Worm (Caenorhabditis elegans) whole organism, young adult: ENCODE results near the gene fubl-2.

Source experiments
- B0336.3 ChIP-seq: fragments of 200-800 bp; sonication (Bioruptor generic); IDR thresholded peaks from 2 replicates; pipeline ENCODE4 v1.3.6; 2022; ENCODE audit warnings: missing genetic modification characterization, missing compliant biosample characterization
- C17E4.6 ChIP-seq: fragments of 200-800 bp; sonication (Bioruptor generic); IDR thresholded peaks from 2 replicates; pipeline ENCODE4 v1.3.6; 2022; ENCODE audit warnings: missing genetic modification reagents, missing genetic modification characterization, missing compliant biosample characterization
- D2030.7 ChIP-seq: fragments of 200-800 bp; sonication (Bioruptor generic); IDR thresholded peaks from 2 replicates; pipeline ENCODE4 v1.3.6; 2022; ENCODE audit warnings: missing genetic modification reagents, missing genetic modification characterization, missing compliant biosample characterization
- F23B12.7 ChIP-seq: sonication (generic microtip); optimal IDR thresholded peaks from 2 replicates; lab custom pipeline; 2017; ENCODE audit warnings: missing genetic modification characterization, mild to moderate bottlenecking, missing compliant biosample characterization, antibody characterized with exemption, moderate library complexity; ENCODE audit not compliant: insufficient read depth
- F33H1.4 ChIP-seq: fragments of 200-800 bp; sonication (Bioruptor generic); IDR thresholded peaks from 2 replicates; pipeline ENCODE4 v1.3.6; 2022; ENCODE audit warnings: missing genetic modification reagents, missing genetic modification characterization, missing compliant biosample characterization
- F37B4.10 ChIP-seq: fragments of 200-800 bp; sonication (Bioruptor generic); IDR thresholded peaks from 2 replicates; pipeline ENCODE4 v1.3.6; 2022; ENCODE audit warnings: missing genetic modification characterization, missing compliant biosample characterization
- F57A8.1 ChIP-seq: fragments of 200-800 bp; sonication (Bioruptor generic); optimal IDR thresholded peaks from 2 replicates; lab custom pipeline; 2018; ENCODE audit warnings: mild to moderate bottlenecking, missing genetic modification characterization, moderate library complexity, missing compliant biosample characterization
- Y56A3A.18 ChIP-seq: fragments of 200-800 bp; sonication (Bioruptor generic); IDR thresholded peaks from 2 replicates; pipeline ENCODE4 v1.3.6; 2022; ENCODE audit warnings: missing genetic modification reagents, missing genetic modification characterization, missing compliant biosample characterization
- ZK185.1 ChIP-seq: sonication (generic microtip); optimal IDR thresholded peaks from 2 replicates; lab custom pipeline; 2016; ENCODE audit warnings: mild to moderate bottlenecking, missing genetic modification characterization, missing compliant biosample characterization; ENCODE audit not compliant: poor library complexity, severe bottlenecking
- aptf-2 ChIP-seq: fragments of 200-800 bp; sonication (Bioruptor generic); conservative IDR thresholded peaks from 2 replicates; pipeline ENCODE4 v1.3.6; 2022; ENCODE audit warnings: missing genetic modification reagents, missing genetic modification characterization, missing compliant biosample characterization
- attf-3 ChIP-seq: fragments of 200-800 bp; sonication (Bioruptor generic); conservative IDR thresholded peaks from 2 replicates; pipeline ENCODE4 v1.3.6; 2022; ENCODE audit warnings: missing genetic modification reagents, missing genetic modification characterization, missing compliant biosample characterization
- attf-5 ChIP-seq: fragments of 200-800 bp; sonication (Bioruptor generic); optimal IDR thresholded peaks from 2 replicates; lab custom pipeline; 2018; ENCODE audit warnings: mild to moderate bottlenecking, missing genetic modification characterization, missing compliant biosample characterization
- bed-1 ChIP-seq: fragments of 200-800 bp; sonication (Bioruptor generic); IDR thresholded peaks from 2 replicates; pipeline ENCODE4 v1.3.6; 2022; ENCODE audit warnings: missing genetic modification reagents, missing genetic modification characterization, missing compliant biosample characterization
- ceh-100 ChIP-seq: fragments of 200-800 bp; sonication (Bioruptor generic); IDR thresholded peaks from 2 replicates; pipeline ENCODE4 v1.3.6; 2022; ENCODE audit warnings: missing genetic modification reagents, missing genetic modification characterization, missing compliant biosample characterization
- ceh-91 ChIP-seq: fragments of 200-800 bp; sonication (Bioruptor generic); IDR thresholded peaks from 2 replicates; pipeline ENCODE4 v1.3.6; 2022; ENCODE audit warnings: missing genetic modification reagents, missing genetic modification characterization, missing compliant biosample characterization
- die-1 ChIP-seq: sonication (generic microtip); optimal IDR thresholded peaks from 2 replicates; lab custom pipeline; 2016; ENCODE audit warnings: missing genotype, mild to moderate bottlenecking, missing genetic modification characterization, missing compliant biosample characterization
- dpff-1 ChIP-seq: sonication (generic microtip); optimal IDR thresholded peaks from 2 replicates; lab custom pipeline; 2017; ENCODE audit warnings: mild to moderate bottlenecking, missing genetic modification characterization, missing compliant biosample characterization
- ekl-4 ChIP-seq: fragments of 200-800 bp; sonication (Bioruptor generic); IDR thresholded peaks from 2 replicates; pipeline ENCODE4 v1.3.6; 2022; ENCODE audit warnings: missing genetic modification reagents, missing genetic modification characterization, missing compliant biosample characterization
- him-1 ChIP-seq: sonication (generic microtip); optimal IDR thresholded peaks from 2 replicates; lab custom pipeline; 2016; ENCODE audit warnings: missing genotype, missing genetic modification reagents, missing genetic modification characterization, missing compliant biosample characterization
- let-607 ChIP-seq, 2 experiments: fragments of 200-800 bp in 1 of 2; sonication (Bioruptor generic) in 1 of 2; sonication (generic microtip) in 1 of 2; optimal IDR thresholded peaks; 2 replicates each; lab custom pipeline; 2016 to 2018; ENCODE audit warnings: mild to moderate bottlenecking in 2 of 2, missing compliant biosample characterization in 2 of 2, missing genetic modification characterization in 2 of 2, moderate library complexity in 2 of 2, missing genotype in 1 of 2
- lsl-1 ChIP-seq: fragments of 200-800 bp; sonication (Bioruptor generic); optimal IDR thresholded peaks from 2 replicates; lab custom pipeline; 2018; ENCODE audit warnings: mild to moderate bottlenecking, missing genetic modification characterization, moderate library complexity, missing compliant biosample characterization
- lsy-27 ChIP-seq: sonication (generic microtip); optimal IDR thresholded peaks from 2 replicates; lab custom pipeline; 2017; ENCODE audit warnings: missing genetic modification characterization, mild to moderate bottlenecking, missing compliant biosample characterization, antibody characterized with exemption, missing genotype, borderline replicate concordance; ENCODE audit not compliant: insufficient read depth
- madf-10 ChIP-seq: sonication (generic microtip); optimal IDR thresholded peaks from 2 replicates; lab custom pipeline; 2016; ENCODE audit warnings: mild to moderate bottlenecking, missing genetic modification characterization, missing compliant biosample characterization
- madf-6 ChIP-seq: fragments of 200-800 bp; sonication (Bioruptor generic); IDR thresholded peaks from 2 replicates; pipeline ENCODE4 v1.3.6; 2022; ENCODE audit warnings: missing genetic modification reagents, missing genetic modification characterization, missing compliant biosample characterization
- nhr-27 ChIP-seq: fragments of 200-800 bp; sonication (Bioruptor generic); optimal IDR thresholded peaks from 2 replicates; lab custom pipeline; 2018; ENCODE audit warnings: mild to moderate bottlenecking, missing genetic modification characterization, moderate library complexity, missing compliant biosample characterization
- pbrm-1 ChIP-seq: fragments of 200-800 bp; sonication (Bioruptor generic); IDR thresholded peaks from 2 replicates; pipeline ENCODE4 v1.3.6; 2022; ENCODE audit warnings: missing genetic modification reagents, missing genetic modification characterization, missing compliant biosample characterization
- rcor-1 ChIP-seq: fragments of 200-800 bp; sonication (Bioruptor generic); IDR thresholded peaks from 2 replicates; pipeline ENCODE4 v1.3.6; 2022; ENCODE audit warnings: missing genetic modification reagents, missing genetic modification characterization, missing compliant biosample characterization
- rec-8 ChIP-seq, 2 experiments: sonication (generic microtip); optimal IDR thresholded peaks; 2 replicates each; lab custom pipeline; 2016; ENCODE audit warnings: mild to moderate bottlenecking in 2 of 2, missing genetic modification characterization in 2 of 2, missing genetic modification reagents in 2 of 2, missing genotype in 2 of 2, missing biosample characterization in 1 of 2, missing compliant biosample characterization in 1 of 2, moderate library complexity in 1 of 2
- snpc-1.1 ChIP-seq: sonication (generic microtip); optimal IDR thresholded peaks from 2 replicates; lab custom pipeline; 2017; ENCODE audit warnings: missing genetic modification characterization, mild to moderate bottlenecking, missing compliant biosample characterization, antibody characterized with exemption, moderate library complexity, missing genotype, missing genetic modification reagents; ENCODE audit not compliant: insufficient read depth
- snpc-3.4 ChIP-seq: sonication (generic microtip); optimal IDR thresholded peaks from 2 replicates; lab custom pipeline; 2017; ENCODE audit warnings: missing genetic modification characterization, mild to moderate bottlenecking, missing compliant biosample characterization, antibody characterized with exemption, moderate library complexity, missing genotype, missing genetic modification reagents
- snpc-4 ChIP-seq, 5 experiments: fragments of 150-350 bp in 1 of 5; sonication (generic microtip) in 4 of 5; optimal IDR thresholded peaks; 2 replicates each; lab custom pipeline; 2014 to 2018; ENCODE audit warnings: missing genetic modification characterization in 5 of 5, missing biosample characterization in 3 of 5, antibody characterized with exemption in 2 of 5, mild to moderate bottlenecking in 2 of 5, missing compliant biosample characterization in 2 of 5, missing genotype in 2 of 5, moderate library complexity in 2 of 5, missing genetic modification reagents in 1 of 5
- tlf-1 ChIP-seq: fragments of 200-800 bp; sonication (Bioruptor generic); optimal IDR thresholded peaks from 2 replicates; lab custom pipeline; 2018; ENCODE audit warnings: mild to moderate bottlenecking, missing genetic modification characterization, missing compliant biosample characterization
- unc-130 ChIP-seq: sonication (generic microtip); optimal IDR thresholded peaks from 2 replicates; lab custom pipeline; 2016; ENCODE audit warnings: missing genetic modification reagents, missing genetic modification characterization, missing compliant biosample characterization
- ztf-26 ChIP-seq: sonication (generic microtip); optimal IDR thresholded peaks from 2 replicates; lab custom pipeline; 2017; ENCODE audit warnings: missing genetic modification characterization, missing compliant biosample characterization

Gene fubl-2

ce11 chrIII:7087691-7088323, at the start of gene fubl-2:
Gene fubl-2, minus strand, starts transcription at chrIII:7087741.
- peak; percentile 49 for TF ChIP-seq unc-130 (GFP tag; lab: Kevin White, UChicago)
- no peak for TF ChIP-seq lsy-27 (tag; lab: Kevin White, UChicago)
- peak; percentile 45 for TF ChIP-seq snpc-3.4 (tag; lab: Kevin White, UChicago)
- TF ChIP-seq D2030.7 (GFP tag; lab: Robert Waterston, UW), result peak; percentile 59; the same call in 1 of the 2 replicates
- TF ChIP-seq F33H1.4 (GFP tag; lab: Robert Waterston, UW), result peak; percentile 60
- TF ChIP-seq madf-10 (tag; lab: Kevin White, UChicago), result peak; percentile 29
- peak in 1 of 2 experiments; percentile 26 for TF ChIP-seq rec-8 (tag; optimal IDR thresholded peaks at IDR 0.05; lab: Kevin White, UChicago)
- peak; percentile 27 for TF ChIP-seq F23B12.7 (tag; lab: Kevin White, UChicago)
- TF ChIP-seq F57A8.1 (GFP tag; lab: Kevin White, UChicago), result no peak
- TF ChIP-seq ceh-91 (GFP tag; lab: Robert Waterston, UW), result peak; percentile 26; the same call in 1 of the 2 replicates
- 0 out of 2 replicates have a peak, but pooled peaks have one; percentile 31 for TF ChIP-seq ceh-100 (GFP tag; lab: Robert Waterston, UW)
- TF ChIP-seq dpff-1, result no peak
- 0 out of 2 replicates have a peak, but pooled peaks have one; percentile 38 for TF ChIP-seq attf-3
- peak; percentile 28 for TF ChIP-seq snpc-1.1 (tag; lab: Kevin White, UChicago)
- no peak for TF ChIP-seq snpc-4 (GFP tag; optimal IDR thresholded peaks at IDR 0.05; lab: Kevin White, UChicago)
- peak in 1 of 4 experiments; percentile 25 for TF ChIP-seq snpc-4 (tag; optimal IDR thresholded peaks at IDR 0.05; lab: Kevin White, UChicago)
- peak; percentile 4 for TF ChIP-seq attf-5
- no peak for TF ChIP-seq C17E4.6 (GFP tag; lab: Robert Waterston, UW)
- TF ChIP-seq lsl-1 (GFP tag; lab: Kevin White, UChicago), result peak; percentile 39
- peak in 1 of 2 experiments; percentile 14 for TF ChIP-seq let-607 (tag; optimal IDR thresholded peaks at IDR 0.05; lab: Kevin White, UChicago)
- peak; percentile 5 for TF ChIP-seq him-1 (tag; lab: Kevin White, UChicago)
- no peak for TF ChIP-seq bed-1 (GFP tag; lab: Robert Waterston, UW)
- TF ChIP-seq ZK185.1 (tag; lab: Kevin White, UChicago), result peak; percentile 62
- TF ChIP-seq aptf-2 (GFP tag; lab: Robert Waterston, UW), result 0 out of 2 replicates have a peak, but pooled peaks have one; percentile 63
- TF ChIP-seq pbrm-1, result no peak

- no peak for TF ChIP-seq nhr-27
- TF ChIP-seq rcor-1, result no peak
- no peak for TF ChIP-seq unc-130 (GFP tag; lab: Kevin White, UChicago)
- no peak for TF ChIP-seq ztf-26 (tag; lab: Kevin White, UChicago)
- no peak for TF ChIP-seq madf-6 (GFP tag; lab: Robert Waterston, UW)
- TF ChIP-seq ekl-4 (GFP tag; lab: Robert Waterston, UW), result no peak
- TF ChIP-seq Y56A3A.18 (GFP tag; lab: Robert Waterston, UW), result no peak
- no peak for TF ChIP-seq F37B4.10 (GFP tag; lab: Robert Waterston, UW)
- TF ChIP-seq F33H1.4 (GFP tag; lab: Robert Waterston, UW), result no peak
- no peak for TF ChIP-seq B0336.3 (GFP tag; lab: Robert Waterston, UW)
- no peak for TF ChIP-seq tlf-1 (GFP tag; lab: Kevin White, UChicago)
- TF ChIP-seq rec-8 (tag; optimal IDR thresholded peaks at IDR 0.05; lab: Kevin White, UChicago), result no peak
- TF ChIP-seq die-1 (tag; lab: Kevin White, UChicago), result no peak
- TF ChIP-seq ceh-100 (GFP tag; lab: Robert Waterston, UW), result no peak
These were observed 48.5 kb upstream of the fubl-2 start, which contains the start of gene B0280.17 for ce11 chrIII:7136015-7136414. Gene B0280.17, minus strand, starts transcription at chrIII:7136115.
